Worm (Caenorhabditis elegans): Measurements from ENCODE around the gene gmpr-1.

The gmpr-1 gene

DNA sequence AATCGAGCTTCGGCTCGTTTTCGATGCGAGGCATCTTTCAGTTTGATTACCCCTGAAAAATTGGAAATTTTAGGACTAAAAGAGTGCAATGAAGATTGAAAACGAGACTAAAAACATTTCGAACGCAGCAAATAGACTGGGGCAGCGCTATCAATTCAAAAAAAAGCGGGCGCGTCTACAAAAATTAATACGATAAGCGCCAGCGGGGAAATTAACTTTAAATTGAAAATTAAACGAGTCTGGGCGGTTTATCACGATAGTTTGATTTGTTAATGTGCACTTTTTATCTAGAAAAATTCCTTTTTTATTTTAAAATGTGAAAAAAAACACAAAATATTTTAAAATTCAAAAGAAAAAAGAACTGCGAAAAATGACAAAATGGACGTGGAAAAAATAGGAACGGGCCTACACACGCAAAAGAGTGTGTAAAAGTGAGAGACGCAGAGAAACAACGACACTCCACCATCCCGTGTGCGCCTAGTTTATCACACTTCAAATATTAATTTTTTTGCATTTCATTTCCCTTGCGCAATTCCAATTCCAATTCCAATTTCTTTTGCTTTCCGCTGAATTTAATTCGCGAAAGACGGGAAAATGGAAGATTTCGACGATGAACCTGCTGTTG is at the start of gene gmpr-1, which contains the start of gene fipp-1:
Gene gmpr-1, minus strand, starts transcription at position 75 of the 625 bp plus-strand sequence.
Gene fipp-1, plus strand, starts transcription at position 499 of the 625 bp plus-strand sequence.
- TF ChIP-seq ztf-4 (tag; optimal IDR thresholded peaks at IDR 0.05) (no peak), mef-2 (tag; optimal IDR thresholded peaks at IDR 0.05) (no peak), lin-13 (GFP tag; optimal IDR thresholded peaks at IDR 0.05) (no peak), unc-62 (GFP tag; optimal IDR thresholded peaks at IDR 0.05) (no peak), pax-3 (tag; optimal IDR thresholded peaks at IDR 0.05) (no peak), nhr-11 (tag; optimal IDR thresholded peaks at IDR 0.05) (no peak), sptf-1 (tag; optimal IDR thresholded peaks at IDR 0.05) (no peak), snu-23 (GFP tag; optimal IDR thresholded peaks at IDR 0.05) (peak; percentile 86), rnt-1 (tag; optimal IDR thresholded peaks at IDR 0.05) (peak; percentile 74), nhr-19 (GFP tag; conservative IDR thresholded peaks at IDR 0.05) (peak; percentile 70), tbx-2 (tag; optimal IDR thresholded peaks at IDR 0.05) (peak; percentile 71), aha-1 (tag; optimal IDR thresholded peaks at IDR 0.05) (no peak), ama-1 (optimal IDR thresholded peaks at IDR 0.05) (no peak), nhr-47 (tag; optimal IDR thresholded peaks at IDR 0.05) (peak; percentile 80), snpc-4 (tag; optimal IDR thresholded peaks at IDR 0.05) (no peak), nhr-28 (tag; optimal IDR thresholded peaks at IDR 0.05) (no peak), C34B4.2 (tag; optimal IDR thresholded peaks at IDR 0.05) (no peak), lin-39 (tag; optimal IDR thresholded peaks at IDR 0.05) (peak; percentile 69), nhr-71 (tag; optimal IDR thresholded peaks at IDR 0.05) (peak; percentile 81), lir-3 (tag; optimal IDR thresholded peaks at IDR 0.05; ENCODE audit: poor library complexity) (no peak), mep-1 (tag; optimal IDR thresholded peaks at IDR 0.05) (peak; percentile 74), xbp-1 (tag; optimal IDR thresholded peaks at IDR 0.05) (peak; percentile 73), C04F5.9 (tag; optimal IDR thresholded peaks at IDR 0.05) (no peak), unc-30 (tag; optimal IDR thresholded peaks at IDR 0.05) (no peak), C16A3.4 (tag; optimal IDR thresholded peaks at IDR 0.05) (peak; percentile 55), lin-15B (tag; optimal IDR thresholded peaks at IDR 0.05) (peak; percentile 57), nhr-90 (tag; optimal IDR thresholded peaks at IDR 0.05; ENCODE audit: poor library complexity) (peak; percentile 78), fos-1 (tag; optimal IDR thresholded peaks at IDR 0.05) (no peak), irx-1 (tag; optimal IDR thresholded peaks at IDR 0.05) (peak; percentile 59), nhr-20 (tag; optimal IDR thresholded peaks at IDR 0.05) (peak; percentile 69), grh-1 (GFP tag; IDR thresholded peaks at IDR 0.05) (peak; percentile 67), sox-4 (tag; optimal IDR thresholded peaks at IDR 0.05) (no peak), elt-2 (tag; optimal IDR thresholded peaks at IDR 0.05) (peak; percentile 22), ces-1 (GFP tag; optimal IDR thresholded peaks at IDR 0.05) (no peak), blmp-1 (tag; optimal IDR thresholded peaks at IDR 0.05) (peak; percentile 33), efl-1 (optimal IDR thresholded peaks at IDR 0.05) (peak; percentile 83 to 84), efl-1 (GFP tag; optimal IDR thresholded peaks at IDR 0.05 in 1 of 2) (peak; percentile 77 to 97), pqm-1 (tag; optimal IDR thresholded peaks at IDR 0.05) (no peak), dsc-1 (tag; optimal IDR thresholded peaks at IDR 0.05) (peak; percentile 57), unc-130 (tag; optimal IDR thresholded peaks at IDR 0.05) (no peak), hlh-17 (GFP tag; optimal IDR thresholded peaks at IDR 0.05; ENCODE audit: borderline replicate concordance) (no peak), pag-3 (tag; optimal IDR thresholded peaks at IDR 0.05; ENCODE audit: borderline replicate concordance, insufficient read depth) (no peak), unc-98 (GFP tag; IDR thresholded peaks at IDR 0.05) (no peak), ztf-11 (tag; optimal IDR thresholded peaks at IDR 0.05) (no peak), ets-5 (GFP tag; IDR thresholded peaks at IDR 0.05) (no peak), ceh-88 (GFP tag; IDR thresholded peaks at IDR 0.05) (no peak), hlh-4 (tag; optimal IDR thresholded peaks at IDR 0.05) (no peak), elt-3 (tag; optimal IDR thresholded peaks at IDR 0.05) (peak in 2 of 6 experiments; percentile 7 to 54), nhr-12 (tag; optimal IDR thresholded peaks at IDR 0.05) (no peak), nhr-237 (tag; optimal IDR thresholded peaks at IDR 0.05) (no peak), ceh-63 (GFP tag; optimal IDR thresholded peaks at IDR 0.05) (no peak), F16B12.6 (tag; optimal IDR thresholded peaks at IDR 0.05) (peak; percentile 31), vab-15 (tag; optimal IDR thresholded peaks at IDR 0.05) (no peak), lin-35 (GFP tag; optimal IDR thresholded peaks at IDR 0.05) (peak; percentile 67 to 82)
